Worm (Caenorhabditis elegans): ENCODE data around the gene C55A6.11.
"Not testable (repeated sequence)": the region's sequence is repeated elsewhere in the genome, so short reads cannot be mapped to it uniquely, and the experiment has no call there.

Gene C55A6.11

DNA sequence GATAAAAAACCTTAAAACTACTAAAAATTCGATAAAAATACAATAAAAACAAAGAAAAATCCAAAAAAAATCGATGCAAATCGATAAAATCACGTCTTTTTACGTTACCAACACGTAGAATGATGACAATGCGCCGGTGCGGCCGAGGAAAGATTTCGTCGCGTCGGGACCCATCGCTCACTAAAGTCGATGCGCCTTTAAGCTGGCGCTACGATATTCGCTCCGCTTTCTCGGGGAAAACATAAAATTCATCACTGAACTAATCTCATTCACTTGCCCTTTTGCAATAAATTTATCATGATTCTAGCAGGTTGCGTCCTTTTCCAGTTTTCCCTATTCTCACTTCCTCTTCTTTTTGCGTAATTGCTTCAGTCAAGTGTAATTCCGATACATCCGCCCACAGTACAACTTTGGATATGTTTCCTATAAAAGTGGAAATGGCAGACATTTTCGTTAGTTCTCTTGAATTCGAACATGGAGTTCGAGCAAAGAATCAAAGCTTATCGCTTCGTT, 36.7 kb upstream of the C55A6.11 start, which contains the start of gene col-157:
col-157 (plus strand) TSS at position 463 of the 513 bp plus-strand sequence.
- not testable (repeated sequence) for TF ChIP-seq sptf-1, blmp-1, mep-1 (tag; optimal IDR thresholded peaks at IDR 0.05)

DNA sequence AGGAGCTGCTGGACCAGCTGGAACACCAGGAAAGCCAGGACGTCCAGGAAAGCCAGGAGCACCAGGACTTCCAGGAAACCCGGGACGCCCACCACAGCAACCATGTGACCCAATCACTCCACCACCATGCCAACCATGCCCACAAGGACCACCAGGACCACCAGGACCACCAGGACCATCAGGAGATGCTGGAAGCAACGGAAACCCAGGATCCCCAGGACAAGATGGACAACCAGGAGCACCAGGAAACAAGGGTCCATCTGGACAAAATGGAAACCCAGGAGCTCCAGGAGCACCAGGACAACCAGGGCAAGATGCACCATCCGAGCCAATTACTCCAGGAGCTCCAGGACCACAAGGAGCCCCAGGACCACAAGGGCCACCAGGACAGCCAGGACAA, 35.9 kb upstream of the C55A6.11 start:
- TF ChIP-seq cnd-1 (tag; optimal IDR thresholded peaks at IDR 0.05) = no peak
- no peak for TF ChIP-seq zip-8 (tag; optimal IDR thresholded peaks at IDR 0.05)
- TF ChIP-seq nhr-12 (tag; optimal IDR thresholded peaks at IDR 0.05) = no peak
- TF ChIP-seq nhr-237 (tag; optimal IDR thresholded peaks at IDR 0.05) = no peak
- TF ChIP-seq bed-3 (GFP tag; optimal IDR thresholded peaks at IDR 0.05) = no peak
- TF ChIP-seq nhr-2 (tag; optimal IDR thresholded peaks at IDR 0.05) = no peak
- TF ChIP-seq elt-3 (tag; optimal IDR thresholded peaks at IDR 0.05) = no peak
- no peak for TF ChIP-seq nhr-76 (tag; optimal IDR thresholded peaks at IDR 0.05)
- no peak for TF ChIP-seq drap-1 (GFP tag; optimal IDR thresholded peaks at IDR 0.05)
- no peak for TF ChIP-seq snpc-4 (tag; optimal IDR thresholded peaks at IDR 0.05)
- TF ChIP-seq pha-4 (tag; optimal IDR thresholded peaks at IDR 0.05) = no peak
- no peak for TF ChIP-seq tbx-8 (GFP tag; optimal IDR thresholded peaks at IDR 0.05)
- TF ChIP-seq sem-2 (GFP tag; optimal IDR thresholded peaks at IDR 0.05) = no peak
- no peak for TF ChIP-seq ztf-11 (tag; optimal IDR thresholded peaks at IDR 0.05)
- no peak for TF ChIP-seq mep-1 (tag; optimal IDR thresholded peaks at IDR 0.05)
- TF ChIP-seq lin-32 (GFP tag; optimal IDR thresholded peaks at IDR 0.05) = no peak
- TF ChIP-seq lin-13 (tag; optimal IDR thresholded peaks at IDR 0.05) = no peak
- TF ChIP-seq unc-39 (tag; optimal IDR thresholded peaks at IDR 0.05) = no peak
- no peak for TF ChIP-seq ceh-43 (GFP tag; optimal IDR thresholded peaks at IDR 0.05)
- no peak for TF ChIP-seq ces-1 (GFP tag; optimal IDR thresholded peaks at IDR 0.05)

DNA sequence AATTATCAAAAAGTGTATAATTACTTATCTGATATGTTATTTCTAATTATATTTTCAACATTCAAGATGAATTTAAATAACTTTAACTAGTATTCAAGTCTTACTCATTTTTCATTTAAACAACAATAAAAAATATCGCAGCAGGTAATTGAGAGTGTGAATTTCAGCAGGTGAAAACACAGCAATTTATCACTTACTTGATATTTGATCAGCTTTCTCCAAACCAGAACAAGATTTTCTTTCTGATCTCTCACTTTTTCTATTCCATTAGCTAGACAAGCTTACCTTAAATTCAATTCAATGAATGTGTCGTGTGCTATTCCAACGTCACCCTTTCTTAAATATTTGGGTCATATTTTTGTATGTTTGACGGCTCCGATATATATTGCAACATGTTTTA, 34.8 kb upstream of the C55A6.11 start, which contains the start of gene srh-1:
srh-1 (plus strand) TSS at position 301 of the 400 bp plus-strand sequence.
- TF ChIP-seq zip-8 (tag; optimal IDR thresholded peaks at IDR 0.05) (no peak), unc-62 (GFP tag; optimal IDR thresholded peaks at IDR 0.05) (no peak), mab-5 (tag; optimal IDR thresholded peaks at IDR 0.05) (no peak), ceh-83 (GFP tag; optimal IDR thresholded peaks at IDR 0.05) (no peak), ztf-11 (tag; optimal IDR thresholded peaks at IDR 0.05) (no peak), lin-32 (GFP tag; optimal IDR thresholded peaks at IDR 0.05) (no peak), sptf-1 (tag; optimal IDR thresholded peaks at IDR 0.05) (no peak), pha-4 (tag; optimal IDR thresholded peaks at IDR 0.05) (no peak), mep-1 (tag; optimal IDR thresholded peaks at IDR 0.05) (no peak), ceh-39 (tag; optimal IDR thresholded peaks at IDR 0.05) (no peak), elt-1 (tag; optimal IDR thresholded peaks at IDR 0.05; ENCODE audit: borderline replicate concordance, insufficient read depth) (no peak), blmp-1 (tag; optimal IDR thresholded peaks at IDR 0.05) (no peak), nhr-76 (tag; optimal IDR thresholded peaks at IDR 0.05) (no peak), tbx-8 (GFP tag; optimal IDR thresholded peaks at IDR 0.05) (no peak), M03D4.4 (tag; optimal IDR thresholded peaks at IDR 0.05) (no peak), bed-3 (GFP tag; optimal IDR thresholded peaks at IDR 0.05) (no peak)

- TF ChIP-seq ces-1 (GFP tag; optimal IDR thresholded peaks at IDR 0.05) = no peak
- TF ChIP-seq unc-120 (tag; optimal IDR thresholded peaks at IDR 0.05; ENCODE audit: poor library complexity, severe bottlenecking) = no peak
- no peak for TF ChIP-seq mep-1 (tag; optimal IDR thresholded peaks at IDR 0.05)
- no peak for TF ChIP-seq nhr-237 (tag; optimal IDR thresholded peaks at IDR 0.05)
- no peak for TF ChIP-seq mls-2 (tag; optimal IDR thresholded peaks at IDR 0.05)
- no peak for TF ChIP-seq lin-32 (GFP tag; optimal IDR thresholded peaks at IDR 0.05)
These were observed 33.6 kb upstream of the C55A6.11 start, which contains the start of gene T11F9.10 for ce11 chrV:11486680-11487079. TSS of gene T11F9.10 (plus strand) at chrV:11486980.

ce11 chrV:11488288-11488687, 32.0 kb upstream of the C55A6.11 start:
- TF ChIP-seq lin-32 (GFP tag; optimal IDR thresholded peaks at IDR 0.05) (no peak), drap-1 (GFP tag; optimal IDR thresholded peaks at IDR 0.05) (no peak), M03D4.4 (tag; optimal IDR thresholded peaks at IDR 0.05) (no peak), nhr-237 (tag; optimal IDR thresholded peaks at IDR 0.05) (no peak), cnd-1 (tag; optimal IDR thresholded peaks at IDR 0.05) (no peak), nhr-2 (tag; optimal IDR thresholded peaks at IDR 0.05) (no peak), lin-13 (tag; optimal IDR thresholded peaks at IDR 0.05) (no peak), elt-1 (tag; optimal IDR thresholded peaks at IDR 0.05; ENCODE audit: borderline replicate concordance, insufficient read depth) (no peak), zip-8 (tag; optimal IDR thresholded peaks at IDR 0.05) (no peak)
